Fruit fly (Drosophila melanogaster) whole organism, embryonic: ENCODE measurements around the gene alpha-PheRS.

ENCODE experiments used
- Abd-B ChIP-seq: fragments of 200-800 bp; sonication (Bioruptor generic); optimal IDR thresholded peaks from 2 replicates; lab custom pipeline; 2018; ENCODE audit warnings: missing biosample characterization, mild to moderate bottlenecking, missing genetic modification characterization, moderate library complexity
- Aef1 ChIP-seq: fragments of 200-800 bp; sonication (Bioruptor generic); IDR thresholded peaks from 3 replicates; pipeline ENCODE4 v1.3.6; 2022; ENCODE audit warnings: missing biosample characterization, missing genetic modification characterization
- Asciz ChIP-seq: fragments of 200-800 bp; sonication (Bioruptor generic); optimal IDR thresholded peaks from 2 replicates; lab custom pipeline; 2017; ENCODE audit warnings: missing biosample characterization, mild to moderate bottlenecking, missing genetic modification characterization, missing genetic modification reagents
- Bdp1 ChIP-seq: fragments of 200-800 bp; sonication (Bioruptor generic); optimal IDR thresholded peaks from 3 replicates; lab custom pipeline; 2016; ENCODE audit warnings: missing biosample characterization, missing genetic modification characterization
- C15 ChIP-seq: fragments of 200-800 bp; sonication (Bioruptor generic); IDR thresholded peaks from 3 replicates; pipeline ENCODE4 v1.3.6; 2022; ENCODE audit warnings: missing biosample characterization, missing genetic modification characterization
- CG11398 ChIP-seq: fragments of 200-800 bp; sonication (Bioruptor generic); optimal IDR thresholded peaks from 2 replicates; lab custom pipeline; 2016; ENCODE audit warnings: missing biosample characterization, missing genetic modification characterization
- CG12744 ChIP-seq: fragments of 200-800 bp; sonication (Bioruptor generic); optimal IDR thresholded peaks from 2 replicates; lab custom pipeline; 2016; ENCODE audit warnings: missing biosample characterization, missing genetic modification characterization
- CG12769 ChIP-seq: fragments of 200-800 bp; sonication (Bioruptor generic); optimal IDR thresholded peaks from 2 replicates; lab custom pipeline; 2019; ENCODE audit warnings: missing biosample characterization, mild to moderate bottlenecking, missing genetic modification characterization, moderate library complexity
- CG13775 ChIP-seq: fragments of 200-800 bp; sonication (Bioruptor generic); optimal IDR thresholded peaks from 3 replicates; lab custom pipeline; 2017; ENCODE audit warnings: missing biosample characterization, mild to moderate bottlenecking, missing genetic modification characterization
- CG13894 ChIP-seq: fragments of 200-800 bp; sonication (Bioruptor generic); optimal IDR thresholded peaks from 3 replicates; lab custom pipeline; 2018; ENCODE audit warnings: missing biosample characterization, mild to moderate bottlenecking, missing genetic modification characterization, moderate library complexity
- CG14441 ChIP-seq: fragments of 200-800 bp; sonication (Bioruptor generic); IDR thresholded peaks from 2 replicates; pipeline ENCODE4 v1.3.6; 2022; ENCODE audit warnings: missing biosample characterization, missing genetic modification characterization
- CG15479 ChIP-seq: fragments of 200-800 bp; sonication (Bioruptor generic); optimal IDR thresholded peaks from 3 replicates; lab custom pipeline; 2019; ENCODE audit warnings: missing biosample characterization, mild to moderate bottlenecking, missing genetic modification characterization, moderate library complexity
- CG17912 ChIP-seq: fragments of 200-800 bp; sonication (Bioruptor generic); optimal IDR thresholded peaks from 2 replicates; lab custom pipeline; 2018; ENCODE audit warnings: missing biosample characterization, mild to moderate bottlenecking, missing genetic modification characterization
- CG18262 ChIP-seq: fragments of 200-800 bp; optimal IDR thresholded peaks from 3 replicates; lab custom pipeline; 2019; ENCODE audit warnings: missing biosample characterization, mild to moderate bottlenecking, missing genetic modification characterization, moderate library complexity
- CG1832 ChIP-seq: fragments of 200-800 bp; sonication (Bioruptor generic); optimal IDR thresholded peaks from 2 replicates; lab custom pipeline; 2017; ENCODE audit warnings: missing biosample characterization, mild to moderate bottlenecking, missing genetic modification characterization, inconsistent platforms
- CG2875 ChIP-seq: fragments of 200-800 bp; sonication (Bioruptor generic); optimal IDR thresholded peaks from 2 replicates; lab custom pipeline; 2017; ENCODE audit warnings: missing biosample characterization, mild to moderate bottlenecking, missing genetic modification characterization, missing genetic modification reagents
- CG30020 ChIP-seq: fragments of 200-800 bp; optimal IDR thresholded peaks from 2 replicates; lab custom pipeline; 2019; ENCODE audit warnings: missing biosample characterization, mild to moderate bottlenecking, missing genetic modification characterization, moderate library complexity
- CG31441 ChIP-seq: fragments of 200-800 bp; sonication (Bioruptor generic); IDR thresholded peaks from 2 replicates; pipeline ENCODE4 v1.3.6; 2022; ENCODE audit warnings: missing biosample characterization, missing genetic modification characterization
- CG32532 ChIP-seq: fragments of 200-800 bp; sonication (Bioruptor generic); IDR thresholded peaks from 2 replicates; pipeline ENCODE4 v1.3.6; 2022; ENCODE audit warnings: missing biosample characterization, missing genetic modification characterization
- CG4360 ChIP-seq: fragments of 200-800 bp; sonication (Bioruptor generic); IDR thresholded peaks from 2 replicates; pipeline ENCODE4 v1.3.6; 2022; ENCODE audit warnings: missing biosample characterization, missing genetic modification characterization
- CG5180 ChIP-seq: fragments of 200-800 bp; sonication (Bioruptor generic); optimal IDR thresholded peaks from 3 replicates; lab custom pipeline; 2017; ENCODE audit warnings: missing biosample characterization, missing genetic modification characterization, mild to moderate bottlenecking, moderate library complexity, missing genetic modification reagents
- CG5953 ChIP-seq: fragments of 200-800 bp; sonication (Bioruptor generic); IDR thresholded peaks from 2 replicates; pipeline ENCODE4 v1.3.6; 2022; ENCODE audit warnings: missing biosample characterization, missing genetic modification characterization
- CG6654 ChIP-seq: fragments of 200-800 bp; sonication (Bioruptor generic); optimal IDR thresholded peaks from 2 replicates; lab custom pipeline; 2017; ENCODE audit warnings: missing biosample characterization, mild to moderate bottlenecking, missing genetic modification characterization
- CG6765 ChIP-seq: fragments of 200-800 bp; sonication (Bioruptor generic); optimal IDR thresholded peaks from 3 replicates; lab custom pipeline; 2017; ENCODE audit warnings: missing biosample characterization, mild to moderate bottlenecking, missing genetic modification characterization
- CG6813 ChIP-seq: fragments of 200-800 bp; sonication (Bioruptor generic); optimal IDR thresholded peaks from 2 replicates; lab custom pipeline; 2017; ENCODE audit warnings: missing biosample characterization, missing genetic modification characterization, mild to moderate bottlenecking, moderate library complexity, missing genetic modification reagents
- CG9215 ChIP-seq: fragments of 200-800 bp; sonication (Bioruptor generic); IDR thresholded peaks from 2 replicates; pipeline ENCODE4 v1.3.6; 2022; ENCODE audit warnings: missing biosample characterization, missing genetic modification characterization
- CG9609 ChIP-seq: fragments of 200-800 bp; sonication (Bioruptor generic); optimal IDR thresholded peaks from 3 replicates; lab custom pipeline; 2016; ENCODE audit warnings: missing biosample characterization, missing genetic modification characterization
- CG9727 ChIP-seq: fragments of 200-800 bp; sonication (Bioruptor generic); optimal IDR thresholded peaks from 3 replicates; lab custom pipeline; 2017; ENCODE audit warnings: missing biosample characterization, mild to moderate bottlenecking, missing genetic modification characterization
- H15 ChIP-seq: fragments of 200-800 bp; sonication (Bioruptor generic); IDR thresholded peaks from 3 replicates; pipeline ENCODE4 v1.3.6; 2022; ENCODE audit warnings: missing biosample characterization, missing genetic modification characterization
- HmgZ ChIP-seq: fragments of 200-800 bp; sonication (Bioruptor generic); optimal IDR thresholded peaks from 2 replicates; lab custom pipeline; 2018; ENCODE audit warnings: missing biosample characterization, mild to moderate bottlenecking, missing genetic modification characterization
- Neu2 ChIP-seq: fragments of 200-800 bp; sonication (Bioruptor generic); optimal IDR thresholded peaks from 3 replicates; lab custom pipeline; 2016; ENCODE audit warnings: missing biosample characterization, missing genetic modification characterization, borderline replicate concordance
- Nf-YA ChIP-seq: fragments of 200-800 bp; sonication (Bioruptor generic); IDR thresholded peaks from 2 replicates; pipeline ENCODE4 v1.3.6; 2022; ENCODE audit warnings: missing biosample characterization, missing genetic modification characterization
- Sry-δ ChIP-seq: fragments of 200-800 bp; sonication (Bioruptor generic); optimal IDR thresholded peaks from 2 replicates; lab custom pipeline; 2016; ENCODE audit warnings: missing biosample characterization, missing genetic modification characterization
- TFAM ChIP-seq: fragments of 200-800 bp; sonication (Bioruptor generic); optimal IDR thresholded peaks from 2 replicates; lab custom pipeline; 2017; ENCODE audit warnings: missing biosample characterization, missing genetic modification characterization, inconsistent platforms
- YL-1 ChIP-seq: fragments of 200-800 bp; sonication (Bioruptor generic); optimal IDR thresholded peaks from 3 replicates; lab custom pipeline; 2017; ENCODE audit warnings: missing biosample characterization, mild to moderate bottlenecking, missing genetic modification characterization
- ac ChIP-seq: fragments of 200-800 bp; sonication (Bioruptor generic); optimal IDR thresholded peaks from 3 replicates; lab custom pipeline; 2017; ENCODE audit warnings: missing biosample characterization, mild to moderate bottlenecking, missing genetic modification characterization
- bigmax ChIP-seq: fragments of 200-800 bp; sonication (Bioruptor generic); optimal IDR thresholded peaks from 2 replicates; lab custom pipeline; 2018; ENCODE audit warnings: missing biosample characterization, mild to moderate bottlenecking, missing genetic modification characterization
- cg ChIP-seq: fragments of 200-800 bp; sonication (Bioruptor generic); optimal IDR thresholded peaks from 3 replicates; lab custom pipeline; 2019; ENCODE audit warnings: missing biosample characterization, mild to moderate bottlenecking, missing genetic modification characterization, moderate library complexity
- chinmo ChIP-seq: fragments of 200-800 bp; sonication (Bioruptor generic); IDR thresholded peaks from 4 replicates; pipeline ENCODE4 v1.3.6; 2022; ENCODE audit warnings: missing biosample characterization, missing genetic modification characterization; ENCODE audit not compliant: partially characterized antibody
- disco-r ChIP-seq: fragments of 200-800 bp; sonication (Bioruptor generic); optimal IDR thresholded peaks from 2 replicates; lab custom pipeline; 2016; ENCODE audit warnings: missing biosample characterization, missing genetic modification characterization
- dpn ChIP-seq, 2 experiments: fragments of 200-800 bp; sonication (Bioruptor generic); optimal IDR thresholded peaks; 3 replicates each; lab custom pipeline; 2016; ENCODE audit warnings: missing biosample characterization in 2 of 2, missing genetic modification characterization in 2 of 2
- fd102C ChIP-seq: fragments of 200-800 bp; sonication (Bioruptor generic); optimal IDR thresholded peaks from 2 replicates; lab custom pipeline; 2018; ENCODE audit warnings: missing biosample characterization, mild to moderate bottlenecking, missing genetic modification characterization, moderate library complexity
- grn ChIP-seq: fragments of 200-800 bp; sonication (Bioruptor generic); optimal IDR thresholded peaks from 3 replicates; lab custom pipeline; 2017; ENCODE audit warnings: missing biosample characterization, missing genetic modification characterization
- knrl ChIP-seq: fragments of 200-800 bp; sonication (Bioruptor generic); IDR thresholded peaks from 3 replicates; pipeline ENCODE4 v1.3.6; 2022; ENCODE audit warnings: missing biosample characterization, missing genetic modification characterization; ENCODE audit not compliant: partially characterized antibody
- mld ChIP-seq: fragments of 200-800 bp; sonication (Bioruptor generic); IDR thresholded peaks from 3 replicates; pipeline ENCODE4 v1.3.6; 2022; ENCODE audit warnings: missing biosample characterization, missing genetic modification characterization; ENCODE audit not compliant: partially characterized antibody
- sd ChIP-seq: fragments of 200-800 bp; sonication (Bioruptor generic); optimal IDR thresholded peaks from 3 replicates; lab custom pipeline; 2018; ENCODE audit warnings: missing biosample characterization, mild to moderate bottlenecking, missing genetic modification characterization, moderate library complexity
- sens ChIP-seq: fragments of 200-800 bp; sonication (Bioruptor generic); peaks from one replicate; lab custom pipeline; 2016; ENCODE audit warnings: missing biosample characterization, missing genetic modification characterization
- sim ChIP-seq: fragments of 200-800 bp; sonication (Bioruptor generic); IDR thresholded peaks from 2 replicates; pipeline ENCODE4 v1.3.6; 2022; ENCODE audit warnings: missing biosample characterization, missing genetic modification characterization
- sqz ChIP-seq: fragments of 200-800 bp; sonication (Bioruptor generic); optimal IDR thresholded peaks from 3 replicates; lab custom pipeline; 2018; ENCODE audit warnings: missing biosample characterization, mild to moderate bottlenecking, missing genetic modification characterization
- vvl ChIP-seq: fragments of 200-800 bp; sonication (Bioruptor generic); IDR thresholded peaks from 2 replicates; pipeline ENCODE4 v1.3.6; 2022; ENCODE audit warnings: missing biosample characterization, missing genetic modification characterization
- wdn ChIP-seq: fragments of 200-800 bp; sonication (Bioruptor generic); IDR thresholded peaks from 2 replicates; pipeline ENCODE4 v1.3.6; 2022; ENCODE audit warnings: missing biosample characterization, missing genetic modification characterization
- yki ChIP-seq: fragments of >200 bp; optimal IDR thresholded peaks from 3 replicates; lab custom pipeline; 2018

Gene alpha-PheRS

dm6 chrX:8194559-8194958 lies 49.2 kb upstream of the alpha-PheRS start:
- TF ChIP-seq CG14441 (GFP tag; lab: Robert Waterston, UW) (no peak), C15 (no peak), CG5953 (GFP tag; lab: Robert Waterston, UW) (no peak), Aef1 (GFP tag; lab: Robert Waterston, UW) (peak; percentile 58), knrl (GFP tag; lab: Robert Waterston, UW) (no peak), CG9727 (GFP tag; lab: Kevin White, UChicago) (no peak), sim (GFP tag; lab: Robert Waterston, UW) (no peak), CG11398 (no peak), Bdp1 (no peak), sqz (GFP tag; lab: Kevin White, UChicago) (peak; percentile 49), H15 (GFP tag; lab: Robert Waterston, UW) (no peak), bigmax (GFP tag; lab: Kevin White, UChicago) (peak; percentile 81), grn (no peak), CG6654 (GFP tag; lab: Kevin White, UChicago) (peak; percentile 95), Nf-YA (no peak), CG30020 (tag; lab: Kevin White, UChicago) (no peak), CG6765 (GFP tag; lab: Kevin White, UChicago) (no peak), YL-1 (GFP tag; lab: Kevin White, UChicago) (no peak), cg (GFP tag; lab: Kevin White, UChicago) (peak; percentile 11), CG13775 (GFP tag; lab: Kevin White, UChicago) (no peak), CG13894 (tag; lab: Kevin White, UChicago) (peak; percentile 49), CG1832 (GFP tag; lab: Kevin White, UChicago) (peak; percentile 47), CG12744 (no peak), Asciz (no peak), disco-r (GFP tag; lab: Kevin White, UChicago) (no peak), CG15479 (GFP tag; lab: Kevin White, UChicago) (no peak), vvl (GFP tag; lab: Robert Waterston, UW) (0 out of 2 replicates have a peak, but pooled peaks have one; percentile 19), wdn (GFP tag; lab: Robert Waterston, UW) (no peak), CG17912 (GFP tag; lab: Kevin White, UChicago) (no peak), chinmo (GFP tag; lab: Robert Waterston, UW) (peak; percentile 83; the same call in 3 of the 4 replicates), CG18262 (tag; lab: Kevin White, UChicago) (no peak), CG12769 (tag; lab: Kevin White, UChicago) (peak; percentile 63), Abd-B (no peak), yki (lab: Kevin White, UChicago) (no peak), TFAM (GFP tag; lab: Kevin White, UChicago) (no peak), sd (tag; lab: Kevin White, UChicago) (peak; percentile 55), CG31441 (GFP tag; lab: Robert Waterston, UW) (no peak), mld (GFP tag; lab: Robert Waterston, UW) (no peak), CG9609 (no peak), HmgZ (tag; lab: Kevin White, UChicago) (no peak), CG9215 (no peak), ac (GFP tag; lab: Kevin White, UChicago) (no peak), Neu2 (GFP tag; lab: Kevin White, UChicago) (no peak), CG5180 (GFP tag; lab: Kevin White, UChicago) (no peak), CG4360 (GFP tag; lab: Robert Waterston, UW) (peak; percentile 80), CG2875 (GFP tag; lab: Kevin White, UChicago) (no peak), CG32532 (GFP tag; lab: Robert Waterston, UW) (no peak), fd102C (GFP tag; lab: Kevin White, UChicago) (no peak), dpn (GFP tag; optimal IDR thresholded peaks at IDR 0.05; lab: Kevin White, UChicago) (no peak), CG6813 (GFP tag; lab: Kevin White, UChicago) (no peak), Sry-δ (GFP tag; lab: Kevin White, UChicago) (no peak), sens (GFP tag; lab: Kevin White, UChicago) (peak; percentile 29)
